Worm (Caenorhabditis elegans) whole organism, L4 larva: ENCODE data around the gene rgs-9.

ENCODE experiments used
- D1046.2 ChIP-seq: fragments of 200-800 bp; sonication (Bioruptor generic); IDR thresholded peaks from 2 replicates; pipeline ENCODE4 v1.3.6; 2022; ENCODE audit warnings: missing genetic modification characterization, missing compliant biosample characterization
- F10B5.3 ChIP-seq: sonication (generic microtip); optimal IDR thresholded peaks from 2 replicates; lab custom pipeline; 2016; ENCODE audit warnings: mild to moderate bottlenecking, missing genetic modification characterization, missing compliant biosample characterization
- F26F4.8 ChIP-seq: fragments of 200-800 bp; sonication (Bioruptor generic); conservative IDR thresholded peaks from 2 replicates; pipeline ENCODE4 v1.3.6; 2022; ENCODE audit warnings: missing genetic modification characterization, missing compliant biosample characterization
- R02D3.7 ChIP-seq: fragments of 150-350 bp; sonication (generic microtip); optimal IDR thresholded peaks from 3 replicates; lab custom pipeline; 2014; ENCODE audit warnings: missing biosample characterization, missing genetic modification characterization
- T26A8.4 ChIP-seq: fragments of 200-800 bp; sonication (Bioruptor generic); IDR thresholded peaks from 2 replicates; pipeline ENCODE4 v1.3.6; 2022; ENCODE audit warnings: missing genetic modification characterization, missing compliant biosample characterization
- Y105C5A.15 ChIP-seq: fragments of 200-800 bp; sonication (Bioruptor generic); IDR thresholded peaks from 2 replicates; pipeline ENCODE4 v1.3.6; 2022; ENCODE audit warnings: missing genetic modification characterization, missing compliant biosample characterization
- Y48G9A.11 ChIP-seq: fragments of 200-800 bp; sonication (Bioruptor generic); IDR thresholded peaks from 2 replicates; pipeline ENCODE4 v1.3.6; 2022; ENCODE audit warnings: missing genetic modification reagents, missing genetic modification characterization, missing compliant biosample characterization
- Y5F2A.4 ChIP-seq: fragments of 200-800 bp; sonication (Bioruptor generic); optimal IDR thresholded peaks from 2 replicates; lab custom pipeline; 2018; ENCODE audit warnings: mild to moderate bottlenecking, missing genetic modification characterization, missing compliant biosample characterization
- Y75B8A.6 ChIP-seq: fragments of 200-800 bp; sonication (Bioruptor generic); IDR thresholded peaks from 2 replicates; pipeline ENCODE4 v1.3.6; 2022; ENCODE audit warnings: missing genetic modification reagents, missing genetic modification characterization, missing compliant biosample characterization
- aha-1 ChIP-seq: fragments of 150-350 bp; peaks from one replicate; lab custom pipeline; 2014; ENCODE audit warnings: missing biosample characterization, missing genetic modification characterization
- arid-1 ChIP-seq: fragments of 200-800 bp; sonication (Bioruptor generic); conservative IDR thresholded peaks from 2 replicates; pipeline ENCODE4 v1.3.6; 2022; ENCODE audit warnings: missing genetic modification reagents, missing genetic modification characterization, missing compliant biosample characterization
- ceh-20 ChIP-seq: fragments of 200-800 bp; sonication (Bioruptor generic); IDR thresholded peaks from 2 replicates; pipeline ENCODE4 v1.3.6; 2022; ENCODE audit warnings: missing genetic modification reagents, missing genetic modification characterization, missing compliant biosample characterization
- ceh-28 ChIP-seq: fragments of 150-350 bp; optimal IDR thresholded peaks from 2 replicates; lab custom pipeline; 2014; ENCODE audit warnings: missing biosample characterization, missing genetic modification reagents, missing genetic modification characterization
- ceh-32 ChIP-seq: sonication (generic microtip); optimal IDR thresholded peaks from 2 replicates; lab custom pipeline; 2016; ENCODE audit warnings: mild to moderate bottlenecking, missing genetic modification characterization, missing compliant biosample characterization; ENCODE audit not compliant: poor library complexity
- ceh-44 ChIP-seq: fragments of 200-800 bp; sonication (Bioruptor generic); IDR thresholded peaks from 2 replicates; pipeline ENCODE4 v1.3.6; 2022; ENCODE audit warnings: missing genetic modification reagents, missing genetic modification characterization, missing compliant biosample characterization
- ceh-82 ChIP-seq: sonication (generic microtip); optimal IDR thresholded peaks from 2 replicates; lab custom pipeline; 2017; ENCODE audit warnings: missing biosample characterization, missing genetic modification characterization
- ces-1 ChIP-seq: fragments of 150-350 bp; sonication (generic microtip); optimal IDR thresholded peaks from 4 replicates; lab custom pipeline; 2014; ENCODE audit warnings: missing biosample characterization, missing genetic modification reagents, missing genetic modification characterization
- daf-8 ChIP-seq: fragments of 200-800 bp; sonication (Bioruptor generic); IDR thresholded peaks from 2 replicates; pipeline ENCODE4 v1.3.6; 2022; ENCODE audit warnings: missing genetic modification characterization, missing compliant biosample characterization
- dmd-6 ChIP-seq: fragments of 200-800 bp; sonication (Bioruptor generic); IDR thresholded peaks from 2 replicates; pipeline ENCODE4 v1.3.6; 2022; ENCODE audit warnings: missing genetic modification reagents, missing genetic modification characterization, missing compliant biosample characterization
- dpl-1 ChIP-seq: fragments of 150-350 bp; optimal IDR thresholded peaks from 2 replicates; lab custom pipeline; 2014; ENCODE audit warnings: missing biosample characterization, missing genetic modification reagents, missing genetic modification characterization
- egl-27 ChIP-seq: sonication (generic microtip); optimal IDR thresholded peaks from 3 replicates; lab custom pipeline; 2017; ENCODE audit warnings: missing biosample characterization, missing genetic modification reagents, missing genetic modification characterization
- egl-43 ChIP-seq: fragments of 200-800 bp; sonication (Bioruptor generic); IDR thresholded peaks from 2 replicates; pipeline ENCODE4 v1.3.6; 2022; ENCODE audit warnings: missing genetic modification reagents, missing genetic modification characterization, missing compliant biosample characterization
- fkh-10 ChIP-seq: fragments of 150-350 bp; optimal IDR thresholded peaks from 2 replicates; lab custom pipeline; 2014; ENCODE audit warnings: missing biosample characterization, missing genetic modification reagents, missing genetic modification characterization
- fos-1 ChIP-seq: fragments of 150-350 bp; optimal IDR thresholded peaks from 2 replicates; lab custom pipeline; 2014; ENCODE audit warnings: missing biosample characterization, missing genetic modification characterization
- gei-8 ChIP-seq: fragments of 200-800 bp; sonication (Bioruptor generic); optimal IDR thresholded peaks from 2 replicates; lab custom pipeline; 2018; ENCODE audit warnings: mild to moderate bottlenecking, missing genetic modification characterization, missing compliant biosample characterization
- hif-1 ChIP-seq, 2 experiments: sonication (generic microtip); optimal IDR thresholded peaks; 2 replicates each; lab custom pipeline; 2016 to 2017; ENCODE audit warnings: missing compliant biosample characterization in 2 of 2, missing genetic modification characterization in 2 of 2, missing genetic modification reagents in 2 of 2, missing genotype in 2 of 2, mild to moderate bottlenecking in 1 of 2
- hlh-11 ChIP-seq: fragments of 200-800 bp; sonication (Bioruptor generic); optimal IDR thresholded peaks from 2 replicates; lab custom pipeline; 2018; ENCODE audit warnings: mild to moderate bottlenecking, missing genetic modification characterization, missing compliant biosample characterization
- hmg-1.1 ChIP-seq: fragments of 200-800 bp; sonication (Bioruptor generic); IDR thresholded peaks from 2 replicates; pipeline ENCODE4 v1.3.6; 2022; ENCODE audit warnings: missing genetic modification reagents, missing genetic modification characterization, missing compliant biosample characterization
- lin-1 ChIP-seq: fragments of 200-800 bp; sonication (Bioruptor generic); IDR thresholded peaks from 2 replicates; pipeline ENCODE4 v1.3.6; 2022; ENCODE audit warnings: missing genetic modification reagents, missing genetic modification characterization, missing compliant biosample characterization
- lin-15B ChIP-seq: fragments of 150-350 bp; sonication (generic microtip); optimal IDR thresholded peaks from 3 replicates; lab custom pipeline; 2014; ENCODE audit warnings: missing biosample characterization, missing genetic modification characterization
- lin-29 ChIP-seq: fragments of 200-800 bp; sonication (Bioruptor generic); IDR thresholded peaks from 2 replicates; pipeline ENCODE4 v1.3.6; 2022; ENCODE audit warnings: missing genetic modification reagents, missing genetic modification characterization, missing compliant biosample characterization
- lsy-2 ChIP-seq, 2 experiments: fragments of 150-350 bp in 1 of 2; sonication (generic microtip) in 1 of 2; optimal IDR thresholded peaks; 2 replicates each; lab custom pipeline; 2014 to 2017; ENCODE audit warnings: missing biosample characterization in 2 of 2, missing genetic modification characterization in 2 of 2
- mxl-3 ChIP-seq: fragments of 200-800 bp; sonication (Bioruptor generic); optimal IDR thresholded peaks from 2 replicates; lab custom pipeline; 2018; ENCODE audit warnings: mild to moderate bottlenecking, missing genetic modification characterization, missing compliant biosample characterization
- nhr-10 ChIP-seq: fragments of 150-350 bp; optimal IDR thresholded peaks from 2 replicates; lab custom pipeline; 2014; ENCODE audit warnings: missing biosample characterization, missing genetic modification characterization
- nhr-11 ChIP-seq: fragments of 150-350 bp; optimal IDR thresholded peaks from 2 replicates; lab custom pipeline; 2014; ENCODE audit warnings: missing biosample characterization, missing genetic modification characterization
- nhr-28 ChIP-seq: fragments of 150-350 bp; optimal IDR thresholded peaks from 2 replicates; lab custom pipeline; 2014; ENCODE audit warnings: missing biosample characterization, missing genetic modification characterization
- nhr-41 ChIP-seq: fragments of 200-800 bp; sonication (Bioruptor generic); IDR thresholded peaks from 2 replicates; pipeline ENCODE4 v1.3.6; 2022; ENCODE audit warnings: missing genetic modification reagents, missing genetic modification characterization, missing compliant biosample characterization
- nhr-42 ChIP-seq: fragments of 200-800 bp; sonication (Bioruptor generic); IDR thresholded peaks from 2 replicates; pipeline ENCODE4 v1.3.6; 2022; ENCODE audit warnings: missing genetic modification characterization, missing compliant biosample characterization
- nhr-76 ChIP-seq: fragments of 150-350 bp; optimal IDR thresholded peaks from 2 replicates; lab custom pipeline; 2014; ENCODE audit warnings: missing biosample characterization, missing genetic modification characterization
- rbr-2 ChIP-seq: sonication (generic microtip); optimal IDR thresholded peaks from 2 replicates; lab custom pipeline; 2016; ENCODE audit warnings: missing genotype, missing genetic modification characterization, missing compliant biosample characterization
- saeg-2 ChIP-seq: fragments of 200-800 bp; sonication (Bioruptor generic); IDR thresholded peaks from 2 replicates; pipeline ENCODE4 v1.3.6; 2022; ENCODE audit warnings: missing genetic modification reagents, missing genetic modification characterization, missing compliant biosample characterization
- sdz-12 ChIP-seq: fragments of 200-800 bp; sonication (Bioruptor generic); optimal IDR thresholded peaks from 2 replicates; lab custom pipeline; 2018; ENCODE audit warnings: mild to moderate bottlenecking, missing genetic modification characterization, missing compliant biosample characterization
- set-16 ChIP-seq: fragments of 200-800 bp; sonication (Bioruptor generic); IDR thresholded peaks from 2 replicates; pipeline ENCODE4 v1.3.6; 2022; ENCODE audit warnings: missing genetic modification reagents, missing genetic modification characterization, missing compliant biosample characterization
- snpc-1.2 ChIP-seq: fragments of 200-800 bp; sonication (Bioruptor generic); IDR thresholded peaks from 2 replicates; pipeline ENCODE4 v1.3.6; 2022; ENCODE audit warnings: missing genetic modification reagents, missing genetic modification characterization, missing compliant biosample characterization
- snpc-4 ChIP-seq: fragments of 150-350 bp; optimal IDR thresholded peaks from 2 replicates; lab custom pipeline; 2014; ENCODE audit warnings: missing biosample characterization, missing genetic modification characterization
- spr-1 ChIP-seq: sonication (generic microtip); optimal IDR thresholded peaks from 2 replicates; lab custom pipeline; 2016; ENCODE audit warnings: mild to moderate bottlenecking, missing genetic modification characterization, missing compliant biosample characterization
- tag-97 ChIP-seq: fragments of 200-800 bp; sonication (Bioruptor generic); IDR thresholded peaks from 2 replicates; pipeline ENCODE4 v1.3.6; 2022; ENCODE audit warnings: missing genetic modification characterization, missing compliant biosample characterization
- unc-39 ChIP-seq: sonication (generic microtip); optimal IDR thresholded peaks from 2 replicates; lab custom pipeline; 2017; ENCODE audit warnings: missing biosample characterization, missing genetic modification characterization
- vab-7 ChIP-seq: fragments of 200-800 bp; sonication (Bioruptor generic); IDR thresholded peaks from 2 replicates; pipeline ENCODE4 v1.3.6; 2022; ENCODE audit warnings: missing genetic modification reagents, missing genetic modification characterization, missing compliant biosample characterization
- zag-1 ChIP-seq: fragments of 150-350 bp; optimal IDR thresholded peaks from 2 replicates; lab custom pipeline; 2014; ENCODE audit warnings: missing biosample characterization, missing genetic modification characterization
- zfp-2 ChIP-seq: sonication (generic microtip); optimal IDR thresholded peaks from 2 replicates; lab custom pipeline; 2016; ENCODE audit warnings: mild to moderate bottlenecking, missing genetic modification characterization, missing compliant biosample characterization
- zip-2 ChIP-seq: fragments of 150-350 bp; optimal IDR thresholded peaks from 2 replicates; lab custom pipeline; 2014; ENCODE audit warnings: missing biosample characterization, missing genetic modification characterization
- ztf-11 ChIP-seq: fragments of 150-350 bp; optimal IDR thresholded peaks from 2 replicates; lab custom pipeline; 2014; ENCODE audit warnings: missing biosample characterization, missing genetic modification characterization
- ztf-7 ChIP-seq: fragments of 150-350 bp; optimal IDR thresholded peaks from 2 replicates; lab custom pipeline; 2014; ENCODE audit warnings: missing biosample characterization, missing genetic modification characterization

The rgs-9 gene

DNA sequence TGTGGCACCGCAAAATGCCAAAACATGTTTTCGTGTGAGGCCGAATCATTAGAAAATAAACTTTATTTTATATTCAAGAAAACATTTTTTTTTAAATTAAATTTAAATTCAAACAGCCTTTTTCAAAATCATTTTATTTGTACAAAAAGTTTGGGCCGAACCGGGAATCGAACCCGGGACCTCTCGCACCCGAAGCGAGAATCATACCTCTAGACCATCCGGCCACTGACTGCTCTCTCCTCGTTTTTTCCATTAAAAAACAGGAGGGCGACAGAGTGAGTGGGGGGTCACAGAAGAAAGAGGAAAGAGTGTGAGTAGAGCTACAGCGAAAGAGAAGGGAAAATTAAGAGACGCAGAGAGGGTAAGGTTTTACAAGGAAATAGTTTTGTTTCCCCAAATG, 34.4 kb upstream of the rgs-9 start (continued):
- peak; percentile 45 for TF ChIP-seq sdz-12 (GFP tag; lab: Kevin White, UChicago)
- TF ChIP-seq egl-43, result no peak
- peak; percentile 91 for TF ChIP-seq hmg-1.1 (GFP tag; lab: Robert Waterston, UW)
- TF ChIP-seq hif-1 (tag; optimal IDR thresholded peaks at IDR 0.05; lab: Kevin White, UChicago), result no peak
- TF ChIP-seq mxl-3, result no peak
- no peak for TF ChIP-seq nhr-41 (GFP tag; lab: Robert Waterston, UW)
- TF ChIP-seq Y48G9A.11 (GFP tag; lab: Robert Waterston, UW), result no peak
- no peak for TF ChIP-seq lin-15B
- TF ChIP-seq arid-1 (GFP tag; lab: Robert Waterston, UW), result no peak; the same call in 1 of the 2 replicates
- TF ChIP-seq nhr-42, result no peak
- TF ChIP-seq ceh-28 (tag; lab: Kevin White, UChicago), result no peak
- no peak for TF ChIP-seq F26F4.8 (GFP tag; lab: Robert Waterston, UW)
- peak; percentile 42 for TF ChIP-seq ztf-7 (tag; lab: Kevin White, UChicago)
- no peak; the same call in 1 of the 2 replicates for TF ChIP-seq ceh-20 (GFP tag; lab: Robert Waterston, UW)
- TF ChIP-seq snpc-4 (tag; lab: Kevin White, UChicago), result no peak
- TF ChIP-seq saeg-2 (GFP tag; lab: Robert Waterston, UW), result no peak
- TF ChIP-seq lsy-2 (tag; optimal IDR thresholded peaks at IDR 0.05; lab: Kevin White, UChicago), result no peak
- TF ChIP-seq vab-7 (GFP tag; lab: Robert Waterston, UW), result no peak; the same call in 1 of the 2 replicates
- TF ChIP-seq tag-97, result no peak
- TF ChIP-seq rbr-2 (tag; lab: Kevin White, UChicago), result peak; percentile 58
- TF ChIP-seq lin-1 (GFP tag; lab: Robert Waterston, UW), result no peak
- no peak for TF ChIP-seq unc-39 (tag; lab: Kevin White, UChicago)
- TF ChIP-seq lin-29, result no peak
- TF ChIP-seq ceh-44 (GFP tag; lab: Robert Waterston, UW), result 0 out of 2 replicates have a peak, but pooled peaks have one; percentile 31
- TF ChIP-seq spr-1, result peak; percentile 64
- TF ChIP-seq ztf-11 (tag; lab: Kevin White, UChicago), result no peak
- TF ChIP-seq aha-1, result no peak
- peak; percentile 53 for TF ChIP-seq zfp-2 (tag; lab: Kevin White, UChicago)
- no peak for TF ChIP-seq D1046.2
- peak; percentile 66; the same call in 1 of the 2 replicates for TF ChIP-seq dmd-6 (GFP tag; lab: Robert Waterston, UW)
- peak; percentile 74 for TF ChIP-seq snpc-1.2 (GFP tag; lab: Robert Waterston, UW)
- peak; percentile 12 for TF ChIP-seq zip-2 (tag; lab: Kevin White, UChicago)
- peak; percentile 20 for TF ChIP-seq nhr-28 (tag; lab: Kevin White, UChicago)
- no peak for TF ChIP-seq nhr-76 (tag; lab: Kevin White, UChicago)
- TF ChIP-seq zag-1 (tag; lab: Kevin White, UChicago), result no peak
- no peak for TF ChIP-seq ceh-82 (tag; lab: Kevin White, UChicago)
- TF ChIP-seq dpl-1, result peak; percentile 17
- no peak for TF ChIP-seq egl-27 (tag; lab: Kevin White, UChicago)
- no peak for TF ChIP-seq T26A8.4 (GFP tag; lab: Robert Waterston, UW)
- TF ChIP-seq ces-1 (GFP tag; lab: Kevin White, UChicago), result no peak
- TF ChIP-seq hlh-11 (tag; lab: Kevin White, UChicago), result no peak
- TF ChIP-seq ceh-32 (tag; lab: Kevin White, UChicago), result no peak
- no peak for TF ChIP-seq nhr-11
- no peak for TF ChIP-seq fos-1 (tag; lab: Kevin White, UChicago)
- no peak for TF ChIP-seq daf-8 (GFP tag; lab: Robert Waterston, UW)
- no peak for TF ChIP-seq Y75B8A.6 (GFP tag; lab: Robert Waterston, UW)
- no peak for TF ChIP-seq nhr-10 (tag; lab: Kevin White, UChicago)
- TF ChIP-seq R02D3.7 (tag; lab: Kevin White, UChicago), result no peak
- peak; percentile 51 for TF ChIP-seq F10B5.3 (tag; lab: Kevin White, UChicago)
- TF ChIP-seq gei-8 (GFP tag; lab: Kevin White, UChicago), result no peak
- TF ChIP-seq set-16 (GFP tag; lab: Robert Waterston, UW), result no peak
- no peak for TF ChIP-seq Y105C5A.15 (GFP tag; lab: Robert Waterston, UW)
- TF ChIP-seq fkh-10 (GFP tag; lab: Kevin White, UChicago), result no peak
- TF ChIP-seq Y5F2A.4, result no peak
